Fruit fly (Drosophila melanogaster): Measurements from ENCODE around the gene Cdc6.

DNA sequence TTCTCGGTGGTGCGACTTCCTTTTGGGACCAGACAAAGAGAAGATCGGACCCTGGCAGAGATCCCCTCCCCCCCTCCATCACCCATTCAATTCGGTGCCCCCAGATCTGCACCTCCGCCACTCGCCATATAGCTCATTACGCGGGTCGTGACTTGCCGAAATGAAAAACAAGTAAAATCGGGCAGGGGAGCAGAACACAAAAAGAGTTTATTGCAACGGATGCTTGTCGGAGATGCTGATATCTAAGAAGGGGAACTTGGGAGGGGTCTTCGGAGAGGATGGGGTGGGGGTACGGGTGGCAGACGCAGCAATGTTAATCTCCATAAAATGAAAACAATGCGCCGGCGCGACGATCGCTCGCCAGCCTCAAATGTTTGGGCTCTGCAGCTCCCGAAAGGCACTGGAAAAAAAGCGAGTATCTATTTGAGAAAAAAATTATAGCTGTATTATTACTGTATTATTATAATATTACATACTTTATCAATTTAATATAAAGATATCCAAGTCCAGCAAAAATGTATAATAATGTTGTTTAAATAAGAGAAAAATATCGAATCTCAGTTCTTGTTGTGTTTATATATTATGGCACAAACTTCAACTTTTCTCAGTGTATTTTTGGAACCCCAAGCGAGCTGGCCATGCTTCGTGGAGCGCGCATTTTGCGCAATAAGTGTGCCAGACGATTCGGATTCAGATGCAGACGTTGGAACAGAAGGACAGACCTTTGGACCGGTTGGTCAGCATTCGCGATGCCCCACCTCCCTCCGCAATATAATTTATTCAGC, 34.1 kb upstream of the Cdc6 start:
- TF ChIP-seq CG11617 (GFP tag; optimal IDR thresholded peaks at IDR 0.05) (no peak), ovo (GFP tag; optimal IDR thresholded peaks at IDR 0.05) (no peak), kay (GFP tag; ENCODE audit: borderline replicate concordance) (no peak)
